Worm (Caenorhabditis elegans): ENCODE results near the gene C12D8.9.

Gene C12D8.9

DNA sequence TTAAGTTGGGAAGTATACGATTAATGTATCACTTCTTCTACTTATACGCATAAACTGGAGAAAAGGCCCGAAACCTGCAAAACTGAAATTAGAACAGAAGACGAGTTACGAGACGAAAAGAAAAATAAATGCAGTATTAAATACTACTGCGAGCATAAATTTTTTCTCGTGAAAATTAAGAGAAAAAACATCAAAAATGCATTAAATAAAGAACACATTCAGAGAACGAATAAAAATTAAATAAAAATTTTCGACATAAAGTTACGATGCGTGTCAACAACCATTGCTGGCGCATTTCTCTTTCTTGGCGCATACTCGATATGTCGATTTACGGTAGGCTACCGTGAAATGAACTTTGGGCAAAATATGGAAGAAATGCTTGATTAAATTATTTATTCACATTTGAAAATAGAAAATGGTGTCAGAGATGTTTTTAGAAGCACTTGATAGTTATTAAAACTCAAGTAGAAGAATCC lies 38.1 kb downstream of the C12D8.9 start, which contains the start of the genes ZK856.19 and ZK856.11:
Gene ZK856.19 (minus strand): TSS at position 51 of the 476 bp plus-strand sequence.
Gene ZK856.11 (minus strand): TSS at position 76 of the 476 bp plus-strand sequence.
- TF ChIP-seq hlh-4 (tag; optimal IDR thresholded peaks at IDR 0.05) (no peak), elt-3 (tag; optimal IDR thresholded peaks at IDR 0.05) (peak in 2 of 6 experiments; percentile 2 to 18), ceh-63 (GFP tag; optimal IDR thresholded peaks at IDR 0.05) (no peak), ceh-82 (tag; optimal IDR thresholded peaks at IDR 0.05) (peak; percentile 21 to 47 (median 40)), blmp-1 (tag; optimal IDR thresholded peaks at IDR 0.05) (peak; percentile 76), tlp-1 (tag; optimal IDR thresholded peaks at IDR 0.05) (no peak), mef-2 (tag; optimal IDR thresholded peaks at IDR 0.05) (no peak), C16A3.4 (tag; optimal IDR thresholded peaks at IDR 0.05) (peak; percentile 68), ztf-4 (tag; optimal IDR thresholded peaks at IDR 0.05) (no peak), ets-5 (GFP tag; IDR thresholded peaks at IDR 0.05) (no peak), nhr-28 (tag; optimal IDR thresholded peaks at IDR 0.05) (no peak), snpc-4 (tag; optimal IDR thresholded peaks at IDR 0.05) (peak; percentile 69), F16B12.6 (tag; optimal IDR thresholded peaks at IDR 0.05) (peak; percentile 36), nhr-85 (tag) (peak; percentile 86), egl-13 (tag; optimal IDR thresholded peaks at IDR 0.05) (no peak), ztf-11 (tag; optimal IDR thresholded peaks at IDR 0.05) (no peak), hlh-17 (GFP tag; optimal IDR thresholded peaks at IDR 0.05; ENCODE audit: borderline replicate concordance) (no peak), lin-15B (tag; optimal IDR thresholded peaks at IDR 0.05) (peak; percentile 78), aly-2 (tag; optimal IDR thresholded peaks at IDR 0.05) (peak; percentile 39), aha-1 (tag; optimal IDR thresholded peaks at IDR 0.05) (no peak), sox-4 (tag; optimal IDR thresholded peaks at IDR 0.05) (peak; percentile 0), pag-3 (tag; optimal IDR thresholded peaks at IDR 0.05; ENCODE audit: borderline replicate concordance, insufficient read depth) (no peak), snu-23 (GFP tag; optimal IDR thresholded peaks at IDR 0.05) (peak; percentile 79), lin-35 (GFP tag; optimal IDR thresholded peaks at IDR 0.05) (peak; percentile 70 to 75), efl-3 (GFP tag; optimal IDR thresholded peaks at IDR 0.05) (no peak), nhr-47 (tag; optimal IDR thresholded peaks at IDR 0.05) (peak; percentile 83), ceh-88 (GFP tag; IDR thresholded peaks at IDR 0.05) (no peak), jun-1 (tag; optimal IDR thresholded peaks at IDR 0.05) (no peak), fkh-10 (GFP tag; optimal IDR thresholded peaks at IDR 0.05) (no peak), mep-1 (tag; optimal IDR thresholded peaks at IDR 0.05) (peak; percentile 88), sptf-1 (tag; optimal IDR thresholded peaks at IDR 0.05) (no peak), nhr-12 (tag; optimal IDR thresholded peaks at IDR 0.05) (no peak), xbp-1 (tag; optimal IDR thresholded peaks at IDR 0.05) (peak; percentile 77), sup-37 (GFP tag; optimal IDR thresholded peaks at IDR 0.05) (no peak), unc-130 (tag; optimal IDR thresholded peaks at IDR 0.05) (peak; percentile 60), nhr-76 (tag; optimal IDR thresholded peaks at IDR 0.05) (no peak), unc-30 (tag; optimal IDR thresholded peaks at IDR 0.05) (no peak), mdl-1 (tag; optimal IDR thresholded peaks at IDR 0.05) (no peak), lin-13 (GFP tag; optimal IDR thresholded peaks at IDR 0.05) (peak; percentile 1), vab-15 (tag; optimal IDR thresholded peaks at IDR 0.05) (no peak), skn-1 (tag; optimal IDR thresholded peaks at IDR 0.05) (peak; percentile 37), fkh-4 (tag; optimal IDR thresholded peaks at IDR 0.05; ENCODE audit: borderline replicate concordance) (no peak), lin-39 (tag; optimal IDR thresholded peaks at IDR 0.05) (peak; percentile 37), unc-98 (GFP tag; IDR thresholded peaks at IDR 0.05) (no peak), lsy-2 (tag; optimal IDR thresholded peaks at IDR 0.05) (peak; percentile 79 to 88), grh-1 (GFP tag; IDR thresholded peaks at IDR 0.05) (peak; percentile 55; the same call in 1 of the 2 replicates), nhr-237 (tag; optimal IDR thresholded peaks at IDR 0.05) (no peak), hpl-2 (GFP tag; optimal IDR thresholded peaks at IDR 0.05) (no peak), fos-1 (tag; optimal IDR thresholded peaks at IDR 0.05) (peak; percentile 27), fkh-8 (tag; optimal IDR thresholded peaks at IDR 0.05) (no peak), egl-27 (tag; optimal IDR thresholded peaks at IDR 0.05) (no peak), ama-1 (optimal IDR thresholded peaks at IDR 0.05) (peak; percentile 6), ces-1 (GFP tag; optimal IDR thresholded peaks at IDR 0.05) (no peak), unc-62 (GFP tag; optimal IDR thresholded peaks at IDR 0.05) (no peak)

Measured in whole organism, L1 larva.